Fruit fly (Drosophila melanogaster): ENCODE data around the gene TbCMF46.

Gene TbCMF46

DNA sequence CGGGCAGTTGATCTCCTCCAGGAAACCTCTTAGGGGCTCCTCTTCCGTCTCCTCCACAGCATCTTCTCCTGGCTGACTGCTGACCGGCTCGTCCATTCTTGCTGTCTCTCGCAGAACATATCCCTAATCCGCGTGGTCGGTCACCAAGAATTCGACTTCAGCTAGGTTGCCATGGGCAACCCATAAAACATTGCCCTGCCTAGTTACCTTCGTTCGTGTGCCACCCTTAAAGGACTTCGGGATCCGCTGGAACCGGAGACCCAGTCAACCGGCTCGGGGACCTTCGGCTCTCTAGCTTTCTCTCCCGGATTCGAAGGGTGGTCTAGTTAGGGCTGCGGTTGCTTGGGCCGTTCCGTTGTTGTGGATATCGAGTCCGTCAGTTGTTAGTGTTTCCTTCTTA is at the start of gene TbCMF46, which contains the start of gene CG42366:
Gene TbCMF46, minus strand, starts transcription at position 101 of the 400 bp plus-strand sequence.
Gene CG42366, plus strand, starts transcription at position 397 of the 400 bp plus-strand sequence.
- no peak for TF ChIP-seq Sin3A (optimal IDR thresholded peaks at IDR 0.05)
- no peak for TF ChIP-seq psq (optimal IDR thresholded peaks at IDR 0.05)
- no peak for TF ChIP-seq Myc (optimal IDR thresholded peaks at IDR 0.05)
- no peak for TF ChIP-seq ttk (optimal IDR thresholded peaks at IDR 0.05)

DNA sequence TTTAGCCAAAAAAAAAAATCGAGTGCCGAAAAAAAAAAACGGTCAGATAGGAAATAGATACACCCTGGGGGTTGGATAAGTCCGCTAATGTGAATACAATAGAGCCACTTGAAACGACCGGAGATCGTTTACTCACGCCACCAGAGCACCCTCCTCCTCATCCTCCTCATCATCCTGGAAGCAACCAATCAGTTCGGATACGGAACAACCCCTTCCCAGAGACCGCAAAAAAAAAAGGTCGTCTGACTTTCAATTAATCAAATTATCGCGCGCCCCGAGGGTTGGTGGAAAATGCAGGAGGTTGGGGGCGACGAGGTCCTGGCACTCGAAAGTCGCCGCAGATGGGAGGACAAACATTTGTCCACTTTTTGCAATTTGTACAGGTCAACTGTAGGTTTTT is 48.0 kb upstream of the TbCMF46 start:
- no peak for TF ChIP-seq h (optimal IDR thresholded peaks at IDR 0.05)
- TF ChIP-seq Myc (optimal IDR thresholded peaks at IDR 0.05) = no peak
- no peak for TF ChIP-seq Sin3A (optimal IDR thresholded peaks at IDR 0.05)
- no peak for TF ChIP-seq psq (optimal IDR thresholded peaks at IDR 0.05)
- no peak for TF ChIP-seq insv (optimal IDR thresholded peaks at IDR 0.05)
- no peak for TF ChIP-seq ttk (optimal IDR thresholded peaks at IDR 0.05)

DNA sequence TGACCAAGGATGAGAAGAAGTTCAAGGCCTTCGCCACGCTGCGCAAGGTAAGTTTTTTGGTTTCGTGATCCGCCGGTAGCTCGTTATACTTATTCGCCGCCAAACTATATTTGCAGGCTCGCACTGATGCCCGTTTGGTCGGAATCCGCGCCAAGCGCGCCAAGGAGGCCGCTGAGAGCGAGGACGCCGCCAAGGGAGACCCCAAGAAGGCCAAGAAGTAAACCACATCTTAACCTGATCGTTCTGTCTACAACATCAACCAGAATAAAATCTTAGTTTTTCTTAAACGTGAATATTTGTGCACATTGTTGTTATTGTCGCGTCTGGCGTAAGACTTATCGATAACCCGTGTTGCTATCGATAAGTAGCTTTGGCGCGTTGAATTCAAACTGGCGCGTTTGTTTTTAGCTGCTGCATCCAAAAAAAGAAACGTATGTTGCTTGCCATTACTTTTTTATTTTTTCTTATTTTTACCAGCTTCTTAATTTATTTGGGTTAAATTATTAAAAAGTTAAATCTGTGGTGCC is 43.6 kb upstream of the TbCMF46 start:
- TF ChIP-seq psq (optimal IDR thresholded peaks at IDR 0.05) (no peak), h (optimal IDR thresholded peaks at IDR 0.05) (no peak), Sin3A (optimal IDR thresholded peaks at IDR 0.05) (no peak), insv (optimal IDR thresholded peaks at IDR 0.05) (no peak), Myc (optimal IDR thresholded peaks at IDR 0.05) (no peak), ttk (optimal IDR thresholded peaks at IDR 0.05) (no peak)

DNA sequence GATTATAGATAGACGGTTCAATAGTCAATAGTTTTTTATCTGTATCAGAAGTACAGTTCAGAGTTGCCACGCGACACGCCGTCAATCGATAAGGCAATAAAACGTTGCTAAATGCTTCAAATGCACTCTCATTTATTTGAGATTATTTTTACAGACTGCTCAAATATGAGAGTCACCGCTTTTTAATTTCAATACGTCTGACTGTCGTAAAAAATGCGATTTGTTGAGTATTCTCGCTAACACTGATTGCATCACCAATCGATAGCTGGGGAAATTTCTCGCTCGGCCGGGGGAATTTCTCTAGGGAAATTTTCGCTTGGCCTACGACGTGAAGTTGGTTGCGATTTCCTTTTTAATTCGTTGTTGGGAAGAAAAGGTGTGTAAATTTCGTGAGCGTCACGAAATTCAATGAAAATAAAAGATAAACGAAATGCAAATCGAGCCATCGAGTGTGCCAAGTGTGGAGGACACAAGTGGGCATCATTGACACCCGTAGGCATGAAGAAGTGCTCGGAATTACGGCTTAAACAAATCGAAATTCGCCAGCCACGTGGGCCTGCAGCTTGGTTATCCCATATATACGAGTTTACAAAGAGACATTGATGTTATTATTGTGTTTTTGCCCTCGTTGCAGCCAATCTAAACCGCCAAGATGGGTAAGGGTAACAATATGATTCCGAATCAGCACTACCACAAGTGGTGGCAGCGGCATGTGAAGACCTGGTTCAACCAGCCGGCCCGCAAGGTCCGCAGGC is 42.5 kb upstream of the TbCMF46 start, which contains the start of the genes Dref and RpL13:
Gene Dref, minus strand, starts transcription at position 247 of the 755 bp plus-strand sequence.
Gene RpL13, plus strand, starts transcription at position 331 of the 755 bp plus-strand sequence.
- TF ChIP-seq ttk (optimal IDR thresholded peaks at IDR 0.05) (no peak), insv (optimal IDR thresholded peaks at IDR 0.05) (no peak), Myc (optimal IDR thresholded peaks at IDR 0.05) (no peak), h (optimal IDR thresholded peaks at IDR 0.05) (no peak), psq (optimal IDR thresholded peaks at IDR 0.05) (no peak), Sin3A (optimal IDR thresholded peaks at IDR 0.05) (no peak)

DNA sequence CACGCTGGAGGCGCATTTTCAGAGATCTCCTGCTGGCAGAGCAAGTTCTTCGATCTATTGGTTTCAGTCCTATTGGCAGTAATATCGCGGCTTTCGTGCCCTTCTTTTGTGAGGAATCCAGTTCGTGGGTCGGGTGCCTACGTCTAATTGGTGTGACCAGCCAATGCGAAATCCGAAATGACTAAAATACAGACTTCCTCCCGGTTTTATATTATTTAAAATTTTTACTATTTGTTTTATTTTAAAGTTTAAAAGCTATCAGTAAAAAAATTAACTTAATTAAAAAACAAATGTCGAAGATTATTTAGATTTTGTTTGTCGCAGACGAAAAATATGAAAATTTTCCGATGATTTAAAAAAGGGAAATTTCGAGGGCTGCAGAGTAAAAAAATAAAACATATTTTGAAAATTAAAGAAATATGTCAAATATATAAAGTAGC is 39.0 kb upstream of the TbCMF46 start, which contains the start of gene CG5850:
Gene CG5850, minus strand, starts transcription at position 347 of the 440 bp plus-strand sequence.
- TF ChIP-seq insv (optimal IDR thresholded peaks at IDR 0.05) (no peak), Myc (optimal IDR thresholded peaks at IDR 0.05) (no peak), psq (optimal IDR thresholded peaks at IDR 0.05) (no peak), h (optimal IDR thresholded peaks at IDR 0.05) (no peak), ttk (optimal IDR thresholded peaks at IDR 0.05) (no peak), Sin3A (optimal IDR thresholded peaks at IDR 0.05) (no peak)

DNA sequence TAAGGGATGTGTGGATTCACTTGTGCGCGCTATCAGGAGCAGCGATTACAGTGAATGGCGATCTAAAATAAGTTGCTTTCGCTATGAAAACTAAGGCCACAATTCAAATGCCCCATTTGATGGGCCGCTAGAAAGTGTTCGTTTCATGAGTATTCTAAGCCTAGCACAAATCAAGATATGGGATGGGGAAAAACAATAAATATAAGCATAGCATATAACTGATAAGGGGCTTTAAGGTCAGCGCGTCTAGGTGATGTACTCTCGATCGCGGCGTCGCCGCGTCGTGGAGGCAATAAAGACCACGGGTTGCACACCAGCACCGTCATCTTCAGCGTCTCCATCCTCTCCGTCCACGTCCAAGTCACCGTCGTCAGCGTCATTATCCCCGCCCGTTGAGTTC is 36.1 kb upstream of the TbCMF46 start:
- TF ChIP-seq Myc (optimal IDR thresholded peaks at IDR 0.05) = no peak
- no peak for TF ChIP-seq psq (optimal IDR thresholded peaks at IDR 0.05)
- TF ChIP-seq h (optimal IDR thresholded peaks at IDR 0.05) = no peak
- TF ChIP-seq ttk (optimal IDR thresholded peaks at IDR 0.05) = no peak
- no peak for TF ChIP-seq insv (optimal IDR thresholded peaks at IDR 0.05)
- TF ChIP-seq Sin3A (optimal IDR thresholded peaks at IDR 0.05) = no peak

DNA sequence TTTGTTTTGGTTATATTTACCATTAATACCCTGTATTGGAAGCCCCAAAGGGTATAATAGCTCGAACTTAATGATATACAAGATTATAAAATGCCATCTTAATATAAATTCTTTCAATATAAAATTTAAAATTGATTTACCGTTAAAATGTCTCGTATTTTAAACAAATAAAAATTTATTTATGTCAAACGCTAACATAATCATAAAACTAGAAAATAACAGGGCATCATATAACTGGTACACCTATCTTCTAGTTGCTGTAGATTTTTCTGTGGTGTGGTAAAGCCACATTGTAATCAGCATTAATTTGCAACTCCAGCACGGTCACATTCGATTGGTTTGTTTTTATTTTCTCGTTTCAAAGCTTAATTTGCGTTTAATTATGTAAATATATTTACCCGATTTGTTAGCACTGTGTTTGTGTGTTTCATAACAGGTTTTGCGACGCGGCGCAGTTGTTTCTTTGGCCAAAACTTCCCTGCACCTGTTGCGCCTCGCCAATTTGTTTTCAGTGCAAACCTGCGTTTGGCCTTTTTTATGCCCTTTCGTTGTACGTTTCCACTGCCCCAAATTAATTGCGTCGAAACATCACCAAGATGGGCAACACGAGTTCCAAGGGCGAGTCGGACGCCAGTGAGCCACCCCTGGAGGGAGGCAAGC is 32.5 kb upstream of the TbCMF46 start, which contains the start of the genes CG4658 and CG5846:
Gene CG4658, plus strand, starts transcription at position 140 of the 660 bp plus-strand sequence.
Gene CG5846, minus strand, starts transcription at position 245 of the 660 bp plus-strand sequence.
- no peak for TF ChIP-seq h (optimal IDR thresholded peaks at IDR 0.05)
- no peak for TF ChIP-seq Sin3A (optimal IDR thresholded peaks at IDR 0.05)
- no peak for TF ChIP-seq Myc (optimal IDR thresholded peaks at IDR 0.05)
- no peak for TF ChIP-seq ttk (optimal IDR thresholded peaks at IDR 0.05)
- no peak for TF ChIP-seq insv (optimal IDR thresholded peaks at IDR 0.05)
- no peak for TF ChIP-seq psq (optimal IDR thresholded peaks at IDR 0.05)

DNA sequence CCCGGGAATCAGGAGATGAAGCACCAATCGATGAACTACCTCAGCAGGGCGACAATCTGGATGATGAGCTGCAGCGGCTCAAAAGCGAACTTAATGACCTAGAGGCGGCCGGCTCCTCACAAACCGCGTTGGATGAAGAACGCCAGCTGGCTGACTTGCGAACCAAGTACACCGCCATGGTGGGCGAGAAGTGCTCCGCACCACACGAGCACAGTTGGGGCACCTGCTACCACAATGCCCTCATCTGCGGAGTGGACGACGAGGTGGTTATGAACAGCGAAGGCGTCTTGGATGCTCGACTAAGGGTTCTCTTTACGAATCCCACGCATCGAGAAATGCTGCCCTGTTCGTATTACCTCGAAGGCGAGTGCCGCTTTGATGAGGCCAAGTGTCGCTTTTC is 30.0 kb upstream of the TbCMF46 start:
- no peak for TF ChIP-seq insv (optimal IDR thresholded peaks at IDR 0.05)

DNA sequence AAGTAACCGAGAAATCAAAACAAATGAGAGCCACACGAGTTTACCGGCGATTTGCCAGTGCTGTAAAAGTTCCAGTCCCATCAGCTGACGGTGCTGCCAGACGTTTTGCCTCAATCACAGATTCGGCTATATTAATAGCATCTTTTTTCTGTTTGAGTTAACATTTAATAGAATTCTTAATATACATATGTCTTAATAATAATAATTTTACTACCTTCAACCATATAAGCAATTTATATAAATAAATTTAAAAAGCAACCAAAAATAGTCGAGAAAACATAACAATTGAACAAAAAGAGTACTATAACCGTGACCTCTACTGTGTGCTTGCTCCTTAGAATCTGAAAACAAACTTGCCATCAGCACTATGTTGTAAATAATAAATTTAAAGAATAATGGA is 29.5 kb upstream of the TbCMF46 start, which contains the start of the genes CG13126 and CG4709:
Gene CG13126, minus strand, starts transcription at position 63 of the 400 bp plus-strand sequence.
Gene CG4709, plus strand, starts transcription at position 207 of the 400 bp plus-strand sequence.
- TF ChIP-seq Myc (optimal IDR thresholded peaks at IDR 0.05) = no peak
- no peak for TF ChIP-seq h (optimal IDR thresholded peaks at IDR 0.05)
- TF ChIP-seq psq (optimal IDR thresholded peaks at IDR 0.05) = no peak

DNA sequence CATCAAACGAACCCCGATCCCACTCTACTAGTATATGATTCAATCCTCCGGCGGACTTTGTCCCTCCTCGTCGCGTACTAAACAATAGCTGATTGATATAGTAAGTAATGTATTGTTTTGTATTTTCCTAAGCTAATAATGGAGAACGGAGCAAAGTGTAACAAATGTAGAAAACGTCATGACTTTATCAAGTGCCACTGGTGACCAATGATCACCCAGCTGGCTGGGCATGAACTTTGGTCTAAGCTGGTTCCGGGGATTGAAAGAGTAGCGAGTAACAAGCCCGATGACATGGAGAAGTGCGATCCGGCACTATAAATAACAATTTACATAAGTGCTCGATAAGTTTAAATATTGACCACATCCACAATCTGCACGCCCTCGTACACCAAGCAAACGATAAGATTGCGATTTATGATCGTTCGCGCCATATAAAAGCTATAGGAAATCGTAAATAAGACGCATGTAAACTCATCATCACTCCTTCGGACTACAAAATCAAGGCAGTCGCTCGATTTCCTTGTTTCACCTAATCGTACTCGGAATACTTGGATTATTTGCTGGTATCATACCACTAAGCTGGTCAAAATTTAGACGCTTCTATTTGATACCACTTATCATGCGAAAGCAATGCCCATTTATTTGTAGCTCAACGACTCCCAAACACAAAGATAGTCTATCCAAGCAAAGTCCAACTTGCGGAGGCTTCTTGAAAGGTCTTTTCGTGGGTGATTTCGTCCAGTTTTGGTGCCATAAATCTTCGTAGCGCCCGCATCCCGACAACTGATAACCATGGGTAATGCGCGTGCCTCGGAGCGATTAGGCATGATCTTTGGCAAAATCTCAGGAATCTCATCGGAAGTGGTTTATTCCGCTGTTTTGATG is 24.8 kb upstream of the TbCMF46 start:
- TF ChIP-seq Myc (optimal IDR thresholded peaks at IDR 0.05) (no peak), psq (optimal IDR thresholded peaks at IDR 0.05) (no peak), ttk (optimal IDR thresholded peaks at IDR 0.05) (no peak), h (optimal IDR thresholded peaks at IDR 0.05) (no peak), insv (optimal IDR thresholded peaks at IDR 0.05) (no peak), Sin3A (optimal IDR thresholded peaks at IDR 0.05) (no peak)

DNA sequence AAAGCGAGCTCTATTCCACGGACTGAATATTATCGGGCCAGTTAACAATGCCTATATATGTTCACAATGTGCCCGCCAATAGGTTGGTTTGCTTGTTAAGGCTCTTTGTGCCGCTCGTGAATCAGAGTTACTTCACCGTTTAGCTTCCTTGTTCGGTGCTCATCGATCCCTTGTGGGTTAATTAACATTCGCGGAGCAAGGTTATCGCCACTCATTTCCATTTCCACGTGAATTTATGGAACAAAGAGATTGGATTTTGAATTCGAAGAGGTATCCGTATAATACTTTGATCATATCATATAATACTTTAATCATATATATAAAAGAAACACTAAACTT is 23.8 kb upstream of the TbCMF46 start:
- TF ChIP-seq Sin3A (optimal IDR thresholded peaks at IDR 0.05) (no peak), psq (optimal IDR thresholded peaks at IDR 0.05) (no peak), ttk (optimal IDR thresholded peaks at IDR 0.05) (no peak), insv (optimal IDR thresholded peaks at IDR 0.05) (no peak), h (optimal IDR thresholded peaks at IDR 0.05) (no peak), Myc (optimal IDR thresholded peaks at IDR 0.05) (no peak)

Measured in Kc167 (cell line).